Worm (Caenorhabditis elegans) whole organism, L3 larva: ENCODE measurements around the gene dsc-1.
A peak's percentile ranks its signal among the peaks of the same experiment; 100 is the strongest.

Experiments
- ZK546.5 ChIP-seq: sonication (generic microtip); optimal IDR thresholded peaks from 2 replicates; lab custom pipeline; 2017; ENCODE audit warnings: missing biosample characterization, missing genetic modification characterization
- ama-1 ChIP-seq: fragments of 150-350 bp; optimal IDR thresholded peaks from 2 replicates; lab custom pipeline; 2018
- ceh-16 ChIP-seq: sonication (generic microtip); optimal IDR thresholded peaks from 2 replicates; lab custom pipeline; 2017; ENCODE audit warnings: missing biosample characterization, missing genetic modification characterization
- ceh-28 ChIP-seq: fragments of 150-350 bp; optimal IDR thresholded peaks from 2 replicates; lab custom pipeline; 2014; ENCODE audit warnings: missing biosample characterization, missing genetic modification reagents, missing genetic modification characterization
- ceh-82 ChIP-seq: fragments of 150-350 bp; optimal IDR thresholded peaks from 2 replicates; lab custom pipeline; 2014; ENCODE audit warnings: missing biosample characterization, missing genetic modification characterization
- egl-27 ChIP-seq: sonication (generic microtip); optimal IDR thresholded peaks from 4 replicates; lab custom pipeline; 2017; ENCODE audit warnings: missing biosample characterization, missing genetic modification reagents, missing genetic modification characterization
- elt-1 ChIP-seq: fragments of 150-350 bp; optimal IDR thresholded peaks from 2 replicates; lab custom pipeline; 2014; ENCODE audit warnings: missing biosample characterization, missing genetic modification characterization
- elt-3 ChIP-seq, 3 experiments: fragments of 150-350 bp in 1 of 3; sonication (generic microtip) in 2 of 3; optimal IDR thresholded peaks; 2 replicates in 2 of 3; 4 replicates in 1 of 3; lab custom pipeline; 2014 to 2017; ENCODE audit warnings: missing biosample characterization in 3 of 3, missing genetic modification characterization in 3 of 3
- eor-1 ChIP-seq, 2 experiments: fragments of 150-350 bp; optimal IDR thresholded peaks; 2 replicates each; lab custom pipeline; 2014 to 2018; ENCODE audit warnings: missing biosample characterization in 2 of 2, missing genetic modification characterization in 2 of 2
- fkh-10 ChIP-seq: sonication (generic microtip); optimal IDR thresholded peaks from 2 replicates; lab custom pipeline; 2017; ENCODE audit warnings: missing biosample characterization, missing genetic modification reagents, missing genetic modification characterization
- fkh-2 ChIP-seq: fragments of 150-350 bp; optimal IDR thresholded peaks from 2 replicates; lab custom pipeline; 2014; ENCODE audit warnings: missing biosample characterization, missing genetic modification reagents, missing genetic modification characterization
- fos-1 ChIP-seq: fragments of 150-350 bp; optimal IDR thresholded peaks from 2 replicates; lab custom pipeline; 2014; ENCODE audit warnings: missing biosample characterization, missing genetic modification characterization
- jun-1 ChIP-seq: fragments of 150-350 bp; optimal IDR thresholded peaks from 2 replicates; lab custom pipeline; 2014; ENCODE audit warnings: missing biosample characterization, missing genetic modification reagents, missing genetic modification characterization
- lin-15B ChIP-seq: fragments of 150-350 bp; optimal IDR thresholded peaks from 2 replicates; lab custom pipeline; 2014; ENCODE audit warnings: missing biosample characterization, missing genetic modification characterization
- lin-39 ChIP-seq: fragments of 150-350 bp; optimal IDR thresholded peaks from 2 replicates; lab custom pipeline; 2018; ENCODE audit warnings: missing biosample characterization, missing genetic modification reagents, missing genetic modification characterization
- lsy-12 ChIP-seq: sonication (generic microtip); optimal IDR thresholded peaks from 2 replicates; lab custom pipeline; 2016; ENCODE audit warnings: mild to moderate bottlenecking, missing genetic modification characterization, missing compliant biosample characterization
- mdl-1 ChIP-seq: fragments of 150-350 bp; optimal IDR thresholded peaks from 2 replicates; lab custom pipeline; 2014; ENCODE audit warnings: missing biosample characterization, missing genetic modification characterization
- nhr-11 ChIP-seq: fragments of 150-350 bp; optimal IDR thresholded peaks from 2 replicates; lab custom pipeline; 2014; ENCODE audit warnings: missing biosample characterization, missing genetic modification characterization
- nhr-12 ChIP-seq: fragments of 150-350 bp; optimal IDR thresholded peaks from 2 replicates; lab custom pipeline; 2014; ENCODE audit warnings: missing biosample characterization, missing genetic modification characterization
- nhr-23 ChIP-seq: fragments of 150-350 bp; optimal IDR thresholded peaks from 2 replicates; lab custom pipeline; 2014; ENCODE audit warnings: missing biosample characterization, missing genetic modification reagents, missing genetic modification characterization
- nhr-237 ChIP-seq: fragments of 150-350 bp; optimal IDR thresholded peaks from 2 replicates; lab custom pipeline; 2014; ENCODE audit warnings: missing biosample characterization, missing genetic modification characterization
- nhr-25 ChIP-seq: sonication (generic microtip); optimal IDR thresholded peaks from 2 replicates; lab custom pipeline; 2017; ENCODE audit warnings: missing biosample characterization, missing genetic modification characterization
- nhr-43 ChIP-seq: sonication (generic microtip); optimal IDR thresholded peaks from 2 replicates; lab custom pipeline; 2016; ENCODE audit warnings: mild to moderate bottlenecking, missing genetic modification characterization, missing compliant biosample characterization; ENCODE audit not compliant: poor library complexity, severe bottlenecking
- nhr-67 ChIP-seq: fragments of 150-350 bp; optimal IDR thresholded peaks from 2 replicates; lab custom pipeline; 2014; ENCODE audit warnings: missing biosample characterization, missing genetic modification characterization
- nhr-77 ChIP-seq: fragments of 150-350 bp; optimal IDR thresholded peaks from 2 replicates; lab custom pipeline; 2014; ENCODE audit warnings: missing biosample characterization, missing genetic modification characterization
- sea-2 ChIP-seq: fragments of 150-350 bp; sonication (generic microtip); optimal IDR thresholded peaks from 4 replicates; lab custom pipeline; 2014; ENCODE audit warnings: missing biosample characterization, missing genetic modification reagents, missing genetic modification characterization
- skn-1 ChIP-seq: fragments of 150-350 bp; optimal IDR thresholded peaks from 2 replicates; lab custom pipeline; 2014; ENCODE audit warnings: missing biosample characterization, missing genetic modification characterization
- snpc-4 ChIP-seq: fragments of 150-350 bp; optimal IDR thresholded peaks from 2 replicates; lab custom pipeline; 2014; ENCODE audit warnings: missing biosample characterization, missing genetic modification characterization
- tbx-2 ChIP-seq: sonication (generic microtip); optimal IDR thresholded peaks from 2 replicates; lab custom pipeline; 2016; ENCODE audit warnings: mild to moderate bottlenecking, missing genetic modification characterization, missing compliant biosample characterization
- unc-39 ChIP-seq: sonication (generic microtip); optimal IDR thresholded peaks from 4 replicates; lab custom pipeline; 2017; ENCODE audit warnings: missing biosample characterization, missing genetic modification characterization
- unc-62 ChIP-seq: fragments of 150-350 bp; sonication (generic microtip); optimal IDR thresholded peaks from 4 replicates; lab custom pipeline; 2014; ENCODE audit warnings: missing biosample characterization, missing genetic modification reagents, missing genetic modification characterization
- ztf-4 ChIP-seq: fragments of 150-350 bp; optimal IDR thresholded peaks from 2 replicates; lab custom pipeline; 2014; ENCODE audit warnings: missing biosample characterization, missing genetic modification characterization

The dsc-1 gene

ce11 chrX:15077597-15078261 lies 43.1 kb upstream of the dsc-1 start, which contains the start of the genes H40L08.8, H40L08.2 and H40L08.7:
Gene H40L08.8, minus strand, starts transcription at chrX:15077633.
Gene H40L08.2, minus strand, starts transcription at chrX:15077744.
Gene H40L08.7, minus strand, starts transcription at chrX:15077744.
- TF ChIP-seq nhr-67 (tag; lab: Kevin White, UChicago) (no peak), nhr-25 (tag; lab: Kevin White, UChicago) (peak; percentile 77), nhr-43 (tag; lab: Kevin White, UChicago) (peak; percentile 61), ceh-82 (no peak), egl-27 (no peak), elt-3 (tag; optimal IDR thresholded peaks at IDR 0.05; lab: Kevin White, UChicago) (peak in 1 of 3 experiments; percentile 43), lin-15B (tag; lab: Kevin White, UChicago) (no peak), ceh-28 (peak; percentile 6), nhr-11 (tag; lab: Kevin White, UChicago) (no peak), ztf-4 (tag; lab: Kevin White, UChicago) (no peak), mdl-1 (no peak), unc-39 (tag; lab: Kevin White, UChicago) (no peak), lin-39 (tag; lab: Kevin White, UChicago) (peak; percentile 0), elt-1 (peak; percentile 30), nhr-23 (tag; lab: Kevin White, UChicago) (peak; percentile 79), ceh-16 (tag; lab: Kevin White, UChicago) (no peak), fkh-2 (tag; lab: Kevin White, UChicago) (no peak), nhr-237 (tag; lab: Kevin White, UChicago) (no peak), fos-1 (tag; lab: Kevin White, UChicago) (no peak), unc-62 (GFP tag; lab: Kevin White, UChicago) (no peak), snpc-4 (tag; lab: Kevin White, UChicago) (peak; percentile 5), sea-2 (GFP tag; lab: Kevin White, UChicago) (no peak), ama-1 (lab: Kevin White, UChicago) (peak; percentile 90)

DNA sequence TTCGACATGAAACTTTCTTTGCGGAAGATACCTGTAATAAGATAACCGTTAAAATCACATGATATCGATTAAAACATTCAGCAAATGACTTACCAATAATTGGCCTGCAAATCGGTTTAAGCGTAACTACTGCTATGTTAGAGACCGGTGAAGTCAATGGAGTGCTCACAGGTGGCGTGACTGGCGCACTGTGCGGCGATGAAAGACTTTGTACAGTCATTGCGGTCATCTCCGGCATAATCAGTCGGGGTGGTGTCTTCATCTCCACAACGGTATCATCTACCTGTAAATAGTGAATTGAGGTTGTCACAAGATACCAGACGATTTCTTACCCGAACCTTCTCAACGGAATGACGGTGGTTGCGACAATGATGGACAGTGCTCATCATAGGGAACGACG lies 42.3 kb upstream of the dsc-1 start:
- TF ChIP-seq elt-3 (tag; optimal IDR thresholded peaks at IDR 0.05; lab: Kevin White, UChicago) (peak in 1 of 3 experiments; percentile 64), ama-1 (lab: Kevin White, UChicago) (peak; percentile 75), nhr-12 (tag; lab: Kevin White, UChicago) (no peak), ceh-82 (no peak)

DNA sequence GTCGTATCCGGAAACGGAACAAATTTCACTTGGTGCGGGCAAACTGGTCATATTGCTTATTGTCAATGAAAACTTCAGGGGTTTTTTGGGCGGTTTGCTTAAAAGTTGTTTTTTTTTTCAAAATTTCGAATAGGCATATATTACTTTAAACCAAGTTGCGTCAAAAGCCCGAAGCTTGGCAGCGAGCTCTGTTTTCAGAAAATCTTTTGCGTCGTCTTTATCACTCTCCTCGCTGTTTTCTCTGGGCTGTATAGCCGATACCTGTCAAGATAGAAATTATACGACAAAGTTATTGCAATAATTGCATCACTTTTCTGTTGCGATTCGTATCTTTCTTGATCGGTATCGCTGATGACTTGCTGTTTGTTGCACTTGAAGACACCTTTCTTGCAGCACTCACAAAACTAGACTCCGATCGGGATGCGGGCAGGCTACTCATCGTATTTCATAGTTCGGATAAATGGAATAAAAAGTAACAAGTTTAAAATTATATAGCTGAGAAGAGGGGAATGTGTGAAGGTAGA lies 41.5 kb upstream of the dsc-1 start, which contains the start of the genes H40L08.3 and H40L08.9:
Gene H40L08.3, minus strand, starts transcription at position 51 of the 524 bp plus-strand sequence.
Gene H40L08.9, minus strand, starts transcription at position 439 of the 524 bp plus-strand sequence.
- TF ChIP-seq eor-1 (tag; optimal IDR thresholded peaks at IDR 0.05; lab: Kevin White, UChicago) (no peak), nhr-43 (tag; lab: Kevin White, UChicago) (peak; percentile 42), nhr-77 (tag; lab: Kevin White, UChicago) (no peak), ceh-82 (no peak), lin-15B (tag; lab: Kevin White, UChicago) (no peak), fkh-2 (tag; lab: Kevin White, UChicago) (no peak), skn-1 (no peak), fkh-10 (GFP tag; lab: Kevin White, UChicago) (no peak), lsy-12 (peak; percentile 11), ZK546.5 (tag; lab: Kevin White, UChicago) (no peak), ama-1 (lab: Kevin White, UChicago) (peak; percentile 97), elt-1 (no peak), unc-39 (tag; lab: Kevin White, UChicago) (no peak), ztf-4 (tag; lab: Kevin White, UChicago) (no peak), nhr-23 (tag; lab: Kevin White, UChicago) (peak; percentile 7), nhr-25 (tag; lab: Kevin White, UChicago) (peak; percentile 44), elt-3 (tag; optimal IDR thresholded peaks at IDR 0.05; lab: Kevin White, UChicago) (peak in 2 of 3 experiments; percentile 7 to 54), jun-1 (tag; lab: Kevin White, UChicago) (peak; percentile 12)
- TF ChIP-seq, all 47 proteins: peak for 7

ce11 chrX:15075170-15075569 lies 40.5 kb upstream of the dsc-1 start:
- TF ChIP-seq ceh-82 (no peak), nhr-43 (tag; lab: Kevin White, UChicago) (no peak), nhr-23 (tag; lab: Kevin White, UChicago) (no peak), nhr-77 (tag; lab: Kevin White, UChicago) (no peak), ztf-4 (tag; lab: Kevin White, UChicago) (no peak), tbx-2 (no peak)
